Worm (Caenorhabditis elegans) whole organism, early embryonic: ENCODE data around the gene C01G10.17.

ENCODE experiments used
- B0310.2 ChIP-seq: sonication (generic microtip); optimal IDR thresholded peaks from 2 replicates; lab custom pipeline; 2016; ENCODE audit warnings: mild to moderate bottlenecking, missing genetic modification characterization, missing compliant biosample characterization
- F13C5.2 ChIP-seq: sonication (generic microtip); optimal IDR thresholded peaks from 2 replicates; lab custom pipeline; 2017; ENCODE audit warnings: mild to moderate bottlenecking, missing genetic modification characterization, inconsistent platforms, missing compliant biosample characterization
- aly-1 ChIP-seq: sonication (generic microtip); optimal IDR thresholded peaks from 2 replicates; lab custom pipeline; 2016; ENCODE audit warnings: missing genetic modification characterization, missing compliant biosample characterization
- ama-1 ChIP-seq: fragments of 150-350 bp; optimal IDR thresholded peaks from 2 replicates; lab custom pipeline; 2014
- ceh-13 ChIP-seq: fragments of 200-800 bp; sonication (Bioruptor generic); optimal IDR thresholded peaks from 2 replicates; lab custom pipeline; 2018; ENCODE audit warnings: mild to moderate bottlenecking, missing genetic modification characterization, missing compliant biosample characterization
- ceh-36 ChIP-seq: sonication (generic microtip); optimal IDR thresholded peaks from 2 replicates; lab custom pipeline; 2016; ENCODE audit warnings: missing genetic modification characterization, inconsistent platforms, missing compliant biosample characterization
- ets-7 ChIP-seq: sonication (generic microtip); optimal IDR thresholded peaks from 2 replicates; lab custom pipeline; 2016; ENCODE audit warnings: missing genotype, missing genetic modification characterization, missing compliant biosample characterization
- flt-1 ChIP-seq: fragments of 200-800 bp; sonication (Bioruptor generic); IDR thresholded peaks from 2 replicates; pipeline ENCODE4 v1.3.6; 2022; ENCODE audit warnings: missing genetic modification characterization, missing compliant biosample characterization
- hmbx-1 ChIP-seq: sonication (generic microtip); optimal IDR thresholded peaks from 2 replicates; lab custom pipeline; 2016; ENCODE audit warnings: mild to moderate bottlenecking, missing genetic modification characterization, missing compliant biosample characterization
- hmg-4 ChIP-seq: fragments of 200-800 bp; sonication (Bioruptor generic); optimal IDR thresholded peaks from 2 replicates; lab custom pipeline; 2018; ENCODE audit warnings: mild to moderate bottlenecking, missing genetic modification characterization, missing compliant biosample characterization
- hnd-1 ChIP-seq: sonication (generic microtip); optimal IDR thresholded peaks from 2 replicates; lab custom pipeline; 2016; ENCODE audit warnings: missing genetic modification characterization, missing compliant biosample characterization
- pes-1 ChIP-seq: fragments of 200-800 bp; sonication (Bioruptor generic); IDR thresholded peaks from 2 replicates; pipeline ENCODE4 v1.3.6; 2022; ENCODE audit warnings: missing genetic modification reagents, missing genetic modification characterization, missing compliant biosample characterization
- scrt-1 ChIP-seq: fragments of 200-800 bp; sonication (Bioruptor generic); IDR thresholded peaks from 2 replicates; pipeline ENCODE4 v1.3.6; 2022; ENCODE audit warnings: missing genetic modification characterization, missing compliant biosample characterization
- sea-1 ChIP-seq: fragments of 200-800 bp; sonication (Bioruptor generic); conservative IDR thresholded peaks from 2 replicates; pipeline ENCODE4 v1.3.6; 2022; ENCODE audit warnings: missing genetic modification characterization, missing compliant biosample characterization
- tbx-11 ChIP-seq: fragments of 200-800 bp; sonication (Bioruptor generic); IDR thresholded peaks from 2 replicates; pipeline ENCODE4 v1.3.6; 2022; ENCODE audit warnings: missing genetic modification characterization, missing compliant biosample characterization
- tbx-37 ChIP-seq: fragments of 200-800 bp; sonication (Bioruptor generic); conservative IDR thresholded peaks from 2 replicates; pipeline ENCODE4 v1.3.6; 2022; ENCODE audit warnings: missing genetic modification reagents, missing genetic modification characterization, missing compliant biosample characterization
- tra-4 ChIP-seq: sonication (generic microtip); optimal IDR thresholded peaks from 2 replicates; lab custom pipeline; 2017; ENCODE audit warnings: missing genetic modification characterization, missing compliant biosample characterization

The C01G10.17 gene

DNA sequence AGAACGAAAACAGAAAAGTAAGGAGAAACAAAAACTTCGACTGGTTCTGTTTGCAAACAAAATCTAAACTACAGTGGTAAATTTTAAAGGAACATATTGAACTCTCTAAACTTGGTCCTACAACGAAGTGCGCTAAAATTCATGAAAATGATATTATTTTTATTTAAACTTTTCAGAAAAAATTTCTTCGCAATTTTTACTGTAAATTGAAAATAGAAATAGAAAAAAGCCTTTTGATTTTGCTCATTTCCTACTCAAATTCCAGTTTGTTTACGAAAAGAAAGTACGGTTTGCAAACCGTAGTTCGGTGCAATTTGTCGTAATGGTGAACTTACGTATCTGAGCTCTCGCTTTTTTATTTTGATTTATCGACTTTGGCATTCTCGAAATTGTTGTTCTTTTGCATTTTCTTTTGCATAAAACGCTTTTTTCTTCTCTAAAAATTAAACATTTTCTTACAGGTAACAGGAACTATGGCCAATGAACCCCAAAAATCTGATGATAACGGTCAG is 24.7 kb upstream of the C01G10.17 start, which contains the start of gene otub-1:
TSS of gene otub-1 (plus strand) at position 462 of the 512 bp plus-strand sequence.
- TF ChIP-seq aly-1 (tag; lab: Kevin White, UChicago), result no peak
- no peak for TF ChIP-seq sea-1 (GFP tag; lab: Robert Waterston, UW)
- no peak for TF ChIP-seq tra-4 (tag; lab: Kevin White, UChicago)
- TF ChIP-seq tbx-37 (GFP tag; lab: Robert Waterston, UW), result no peak
- TF ChIP-seq ama-1 (lab: Kevin White, UChicago), result no peak
- TF ChIP-seq flt-1 (GFP tag; lab: Robert Waterston, UW), result no peak
- no peak for TF ChIP-seq F13C5.2 (tag; lab: Kevin White, UChicago)
- TF ChIP-seq scrt-1 (GFP tag; lab: Robert Waterston, UW), result no peak
- TF ChIP-seq ceh-36 (tag; lab: Kevin White, UChicago), result no peak
- no peak for TF ChIP-seq tbx-11 (GFP tag; lab: Robert Waterston, UW)
- TF ChIP-seq hnd-1 (tag; lab: Kevin White, UChicago), result no peak
- no peak for TF ChIP-seq pes-1 (GFP tag; lab: Robert Waterston, UW)
- no peak for TF ChIP-seq ets-7 (tag; lab: Kevin White, UChicago)
- no peak for TF ChIP-seq B0310.2 (tag; lab: Kevin White, UChicago)
- TF ChIP-seq hmbx-1, result no peak
- no peak for TF ChIP-seq hmg-4
- no peak for TF ChIP-seq ceh-13 (GFP tag; lab: Kevin White, UChicago)

DNA sequence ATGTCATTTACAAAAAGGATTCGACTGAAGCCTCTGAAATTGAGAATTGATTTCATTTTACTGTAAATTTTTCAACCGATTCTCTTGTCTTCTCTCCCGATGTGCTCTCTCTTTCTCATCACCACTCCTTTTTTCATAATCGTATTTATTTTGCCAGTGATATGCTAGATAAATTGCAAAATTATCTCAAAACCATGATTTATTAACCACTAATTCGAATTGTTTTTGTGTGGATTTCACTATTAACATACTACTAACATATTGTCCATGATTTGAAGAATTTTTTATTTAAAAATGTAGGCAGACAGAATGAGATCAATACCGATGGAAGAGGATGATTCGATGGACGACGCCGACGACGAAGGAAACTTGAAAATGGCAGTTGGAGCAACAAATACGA is 23.4 kb upstream of the C01G10.17 start, which contains the start of gene C25D7.10:
TSS of gene C25D7.10 (plus strand) at position 301 of the 400 bp plus-strand sequence.
- TF ChIP-seq aly-1 (tag; lab: Kevin White, UChicago), result no peak
- TF ChIP-seq flt-1 (GFP tag; lab: Robert Waterston, UW), result no peak
- TF ChIP-seq hmg-4, result no peak
- no peak for TF ChIP-seq tra-4 (tag; lab: Kevin White, UChicago)
- TF ChIP-seq hmbx-1, result no peak
- no peak for TF ChIP-seq scrt-1 (GFP tag; lab: Robert Waterston, UW)
- no peak for TF ChIP-seq B0310.2 (tag; lab: Kevin White, UChicago)
- TF ChIP-seq ama-1 (lab: Kevin White, UChicago), result no peak
- TF ChIP-seq hnd-1 (tag; lab: Kevin White, UChicago), result no peak
- TF ChIP-seq tbx-37 (GFP tag; lab: Robert Waterston, UW), result no peak
- TF ChIP-seq F13C5.2 (tag; lab: Kevin White, UChicago), result no peak
- no peak for TF ChIP-seq sea-1 (GFP tag; lab: Robert Waterston, UW)
- no peak for TF ChIP-seq ets-7 (tag; lab: Kevin White, UChicago)
- TF ChIP-seq tbx-11 (GFP tag; lab: Robert Waterston, UW), result no peak
- no peak for TF ChIP-seq ceh-36 (tag; lab: Kevin White, UChicago)
- no peak for TF ChIP-seq pes-1 (GFP tag; lab: Robert Waterston, UW)
- TF ChIP-seq ceh-13 (GFP tag; lab: Kevin White, UChicago), result no peak

DNA sequence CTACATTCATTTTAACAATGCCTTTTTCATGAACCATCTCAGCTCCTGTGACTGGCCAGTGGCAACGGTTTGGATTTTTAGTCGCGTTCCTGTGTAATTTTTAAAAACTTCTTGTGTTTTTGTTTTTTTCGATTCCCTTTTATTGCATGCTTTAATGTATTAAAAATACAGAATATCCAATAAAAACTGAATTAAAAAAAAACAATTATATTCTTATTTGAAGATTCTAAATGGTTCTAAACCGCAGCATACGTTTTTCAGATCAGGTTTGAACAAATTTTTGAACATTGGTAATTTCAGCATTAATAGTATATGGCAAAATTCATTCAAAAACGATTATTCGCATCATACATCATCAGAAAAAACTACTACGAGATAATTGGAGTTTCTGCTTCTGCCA is 22.2 kb upstream of the C01G10.17 start, which contains the start of gene dnj-3:
TSS of gene dnj-3 (plus strand) at position 301 of the 400 bp plus-strand sequence.
- TF ChIP-seq F13C5.2 (tag; lab: Kevin White, UChicago) (no peak), scrt-1 (GFP tag; lab: Robert Waterston, UW) (no peak)

DNA sequence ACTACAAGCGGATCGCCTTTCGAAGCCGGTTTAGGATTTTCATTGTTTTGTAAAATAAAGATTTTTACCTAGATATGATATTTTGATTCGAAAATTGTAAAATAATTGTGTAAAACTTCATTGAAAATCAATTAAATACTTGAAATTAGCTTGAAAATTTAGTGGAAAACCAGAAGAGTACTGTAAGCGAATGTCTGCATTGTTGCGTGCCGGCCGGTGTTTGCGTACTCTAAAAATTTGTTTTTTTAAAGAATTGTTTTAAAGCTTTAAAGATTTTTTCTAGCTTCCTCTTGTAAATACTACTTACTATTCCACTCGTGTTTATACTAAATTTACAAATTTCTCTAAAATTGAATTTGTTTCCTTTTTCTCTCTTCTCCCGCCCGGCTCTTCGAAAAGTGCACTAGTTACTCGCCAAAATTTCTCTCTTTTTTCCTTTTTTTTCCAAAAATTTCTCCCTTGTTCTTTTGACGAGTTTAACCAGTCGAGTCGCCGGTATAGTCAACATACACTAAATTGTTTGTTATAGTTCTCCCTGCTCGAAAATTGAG is 21.0 kb upstream of the C01G10.17 start:
- no peak for TF ChIP-seq ceh-36 (tag; lab: Kevin White, UChicago)
- no peak for TF ChIP-seq aly-1 (tag; lab: Kevin White, UChicago)
- no peak for TF ChIP-seq flt-1 (GFP tag; lab: Robert Waterston, UW)
- no peak for TF ChIP-seq ceh-13 (GFP tag; lab: Kevin White, UChicago)
- no peak for TF ChIP-seq ama-1 (lab: Kevin White, UChicago)
- TF ChIP-seq tra-4 (tag; lab: Kevin White, UChicago), result no peak
- no peak for TF ChIP-seq ets-7 (tag; lab: Kevin White, UChicago)
- no peak for TF ChIP-seq tbx-11 (GFP tag; lab: Robert Waterston, UW)
- TF ChIP-seq sea-1 (GFP tag; lab: Robert Waterston, UW), result no peak
- TF ChIP-seq hmbx-1, result no peak
- no peak for TF ChIP-seq F13C5.2 (tag; lab: Kevin White, UChicago)
- TF ChIP-seq tbx-37 (GFP tag; lab: Robert Waterston, UW), result no peak
- TF ChIP-seq pes-1 (GFP tag; lab: Robert Waterston, UW), result no peak
- no peak for TF ChIP-seq hmg-4
- TF ChIP-seq scrt-1 (GFP tag; lab: Robert Waterston, UW), result no peak
- no peak for TF ChIP-seq hnd-1 (tag; lab: Kevin White, UChicago)
- TF ChIP-seq B0310.2 (tag; lab: Kevin White, UChicago), result no peak

DNA sequence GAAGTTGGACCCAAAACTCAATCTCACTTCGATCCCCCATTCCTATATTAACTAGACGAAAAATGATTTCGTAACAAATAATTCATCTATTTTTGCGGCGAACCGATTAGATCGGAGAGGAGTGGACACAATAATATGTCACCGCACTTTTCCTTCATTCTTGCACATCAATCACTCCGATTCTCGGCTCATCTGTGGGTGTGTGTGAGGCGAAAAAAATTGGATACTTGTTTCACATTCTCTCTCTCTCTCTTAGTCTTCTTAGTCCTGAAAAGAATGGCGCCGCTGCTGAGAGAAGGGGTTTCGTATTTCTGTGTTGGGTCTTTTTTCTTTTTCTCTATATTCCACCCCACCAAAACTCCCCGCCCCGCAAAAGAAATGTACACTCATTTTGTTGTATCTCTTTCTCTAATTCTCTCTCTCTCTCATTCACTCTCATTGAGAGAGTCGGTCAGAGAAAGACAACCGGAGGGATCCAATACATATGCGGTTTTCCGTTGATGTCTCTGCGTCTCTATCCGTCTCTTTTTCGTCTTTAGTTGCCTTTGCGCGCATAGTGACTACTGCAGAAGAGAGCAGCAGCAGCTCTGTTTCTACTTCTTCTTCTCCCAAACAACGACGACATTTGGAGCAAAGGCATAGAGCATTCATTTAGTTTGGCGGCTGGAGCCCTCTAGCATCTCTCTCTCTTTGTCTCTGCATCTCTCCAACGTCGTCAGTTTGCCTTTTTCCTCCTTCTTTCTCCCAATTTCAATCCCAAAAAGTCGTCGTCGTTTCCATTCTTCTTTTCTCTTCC is 19.3 kb upstream of the C01G10.17 start, which contains the start of gene unc-76:
TSS of gene unc-76 (plus strand) at position 746 of the 796 bp plus-strand sequence.
- TF ChIP-seq ama-1 (lab: Kevin White, UChicago) (no peak), pes-1 (GFP tag; lab: Robert Waterston, UW) (no peak), aly-1 (tag; lab: Kevin White, UChicago) (peak; percentile 14), ets-7 (tag; lab: Kevin White, UChicago) (no peak), tbx-11 (GFP tag; lab: Robert Waterston, UW) (no peak), hnd-1 (tag; lab: Kevin White, UChicago) (no peak), scrt-1 (GFP tag; lab: Robert Waterston, UW) (no peak), flt-1 (GFP tag; lab: Robert Waterston, UW) (no peak), B0310.2 (tag; lab: Kevin White, UChicago) (no peak), hmbx-1 (no peak), ceh-36 (tag; lab: Kevin White, UChicago) (no peak), tra-4 (tag; lab: Kevin White, UChicago) (no peak), hmg-4 (peak; percentile 53), F13C5.2 (tag; lab: Kevin White, UChicago) (no peak), ceh-13 (GFP tag; lab: Kevin White, UChicago) (no peak)
